Worm (Caenorhabditis elegans): ENCODE measurements around the gene srw-145.

Gene srw-145

ce11 chrV:13891489-13891888 is 45.5 kb upstream of the srw-145 start:
- TF ChIP-seq nhr-80 (tag; optimal IDR thresholded peaks at IDR 0.05) (peak; percentile 52), lsl-1 (GFP tag; optimal IDR thresholded peaks at IDR 0.05) (no peak), ama-1 (optimal IDR thresholded peaks at IDR 0.05) (no peak), ama-1 (GFP tag; optimal IDR thresholded peaks at IDR 0.05) (no peak)

- TF ChIP-seq tbx-9 (tag; optimal IDR thresholded peaks at IDR 0.05; ENCODE audit: borderline replicate concordance) (no peak), bed-1 (GFP tag; IDR thresholded peaks at IDR 0.05) (no peak), ama-1 (optimal IDR thresholded peaks at IDR 0.05) (no peak), ama-1 (GFP tag; optimal IDR thresholded peaks at IDR 0.05) (no peak), T07F8.4 (tag; optimal IDR thresholded peaks at IDR 0.05) (no peak), atf-7 (tag; optimal IDR thresholded peaks at IDR 0.05) (peak; percentile 65), F22D6.2 (tag; optimal IDR thresholded peaks at IDR 0.05) (no peak), lin-35 (GFP tag; optimal IDR thresholded peaks at IDR 0.05) (peak in 1 of 3 experiments; percentile 29), mcd-1 (GFP tag; IDR thresholded peaks at IDR 0.05) (peak; percentile 53), athp-1 (tag; optimal IDR thresholded peaks at IDR 0.05) (no peak), snpc-1.1 (tag; optimal IDR thresholded peaks at IDR 0.05; ENCODE audit: insufficient read depth) (no peak), akir-1 (GFP tag; optimal IDR thresholded peaks at IDR 0.05) (no peak), B0261.1 (tag; optimal IDR thresholded peaks at IDR 0.05) (no peak), F49E8.2 (tag; optimal IDR thresholded peaks at IDR 0.05; ENCODE audit: insufficient read depth) (no peak), attf-6 (GFP tag; IDR thresholded peaks at IDR 0.05) (no peak), Y67H2A.10 (GFP tag; conservative IDR thresholded peaks at IDR 0.05) (no peak), ztf-26 (tag; optimal IDR thresholded peaks at IDR 0.05) (peak; percentile 40), F57A8.1 (GFP tag; optimal IDR thresholded peaks at IDR 0.05) (no peak), ztf-3 (GFP tag; optimal IDR thresholded peaks at IDR 0.05) (no peak), ekl-4 (GFP tag; IDR thresholded peaks at IDR 0.05) (no peak), lin-40 (tag; optimal IDR thresholded peaks at IDR 0.05) (peak; percentile 47), mxl-1 (tag; optimal IDR thresholded peaks at IDR 0.05) (no peak), ztf-28 (GFP tag; IDR thresholded peaks at IDR 0.05) (no peak), tlf-1 (GFP tag; optimal IDR thresholded peaks at IDR 0.05) (no peak), Y53F4B.3 (GFP tag; IDR thresholded peaks at IDR 0.05) (no peak), nhr-80 (tag; optimal IDR thresholded peaks at IDR 0.05) (peak; percentile 86), nhr-27 (tag; optimal IDR thresholded peaks at IDR 0.05) (no peak), attf-5 (GFP tag; optimal IDR thresholded peaks at IDR 0.05) (peak; percentile 1), aptf-3 (GFP tag; IDR thresholded peaks at IDR 0.05) (no peak), Y53G8AR.9 (GFP tag; conservative IDR thresholded peaks at IDR 0.05) (no peak), hmg-20 (GFP tag; IDR thresholded peaks at IDR 0.05) (no peak)
Measured at ce11 chrV:13892457-13893375, 44.2 kb upstream of the srw-145 start, which contains the start of gene sptl-3. Gene sptl-3, plus strand, starts transcription at chrV:13893325.

- TF ChIP-seq cebp-1 (GFP tag; IDR thresholded peaks at IDR 0.05): no peak
- peak; percentile 1 for TF ChIP-seq cebp-1 (tag; optimal IDR thresholded peaks at IDR 0.05)
- peak; percentile 86 for TF ChIP-seq nhr-80 (tag; optimal IDR thresholded peaks at IDR 0.05)
- TF ChIP-seq dox-1 (GFP tag; IDR thresholded peaks at IDR 0.05): peak; percentile 67
- no peak for TF ChIP-seq Y56A3A.18 (GFP tag; IDR thresholded peaks at IDR 0.05)
Measured at ce11 chrV:13893583-13893982, 43.4 kb upstream of the srw-145 start.
